Fruit fly (Drosophila melanogaster) S2 (cell line): Measurements from ENCODE around the gene NimC3.

Experiments
- CG8478 ChIP-seq: fragments of >200 bp; optimal IDR thresholded peaks from 2 replicates; lab custom pipeline; 2018
- CTCF ChIP-seq, 2 experiments: fragments of >200 bp; optimal IDR thresholded peaks; 2 replicates each; lab custom pipeline; 2018

DNA sequence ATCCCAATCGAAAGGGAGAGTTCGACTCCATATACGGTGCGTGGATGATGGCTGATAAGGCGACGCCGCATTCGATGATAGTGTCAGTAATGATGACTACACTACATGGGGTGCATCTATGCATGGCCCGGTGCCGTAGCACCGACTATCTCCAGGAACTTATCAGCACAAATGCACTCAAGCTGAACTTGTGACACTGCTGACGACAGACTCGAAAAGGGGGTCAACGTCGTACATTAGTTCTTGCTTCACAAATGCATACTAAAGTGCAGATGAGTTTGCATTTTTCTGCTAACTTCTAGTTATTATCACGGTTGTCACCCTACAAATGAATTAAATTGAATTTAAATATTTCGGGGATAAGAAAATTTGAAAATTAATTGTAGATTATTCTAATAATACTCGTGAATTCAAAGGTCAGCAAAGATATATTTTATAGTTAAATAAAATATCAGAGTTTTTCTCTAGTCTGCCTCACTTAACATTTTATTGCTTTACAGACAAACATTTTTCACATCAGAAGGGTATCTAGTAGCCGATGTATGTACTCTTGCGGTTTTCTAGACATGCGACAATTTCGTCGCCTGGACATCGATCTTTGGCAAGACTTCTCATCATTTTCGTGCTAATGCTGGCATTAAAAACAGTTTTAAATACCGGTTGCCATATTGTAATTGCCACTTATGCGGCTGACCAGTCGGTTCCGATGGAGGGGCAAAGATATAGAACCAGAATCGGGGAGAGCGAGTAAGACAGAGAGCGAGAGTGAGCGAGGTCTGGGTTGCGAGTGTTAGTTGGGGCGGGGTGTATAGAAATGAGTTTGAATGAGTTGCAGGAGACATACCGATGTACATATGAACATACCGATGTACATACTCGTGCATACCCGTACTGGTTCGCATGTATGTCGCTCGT is 3.4 kb upstream of the NimC3 start:
- no peak for TF ChIP-seq CTCF (optimal IDR thresholded peaks at IDR 0.05; lab: Kevin White, UChicago)
- TF ChIP-seq CG8478 (lab: Kevin White, UChicago): no peak
